Worm (Caenorhabditis elegans): Measurements from ENCODE around the gene F38A6.5.

DNA sequence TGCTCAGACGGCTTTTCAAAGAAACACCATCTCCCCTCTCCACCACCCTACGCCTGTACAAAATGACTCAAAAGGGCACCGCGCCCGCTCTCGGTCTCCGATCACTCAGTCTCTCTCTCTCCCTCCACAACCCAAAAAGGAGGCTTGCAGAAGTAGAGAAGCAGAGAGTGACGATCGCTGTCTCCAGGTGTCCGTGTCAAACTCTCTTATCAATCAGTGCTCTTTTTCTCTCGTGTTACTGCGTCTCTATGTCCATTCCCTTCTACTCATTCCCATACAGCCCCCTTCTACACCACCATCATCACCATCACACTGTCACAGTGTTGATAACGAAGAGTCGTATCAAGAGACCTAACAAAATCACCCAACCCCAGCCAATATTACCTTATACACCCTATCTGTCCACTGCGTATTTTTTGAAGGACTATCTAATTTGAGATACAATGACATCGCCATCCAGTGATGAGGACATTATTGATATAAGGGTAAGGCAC is 20.9 kb downstream of the F38A6.5 start, which contains the start of gene pha-4:
- TF ChIP-seq him-1 (tag; optimal IDR thresholded peaks at IDR 0.05) (no peak), dao-5 (tag; optimal IDR thresholded peaks at IDR 0.05) (no peak), W03F9.2 (tag; optimal IDR thresholded peaks at IDR 0.05) (no peak)

Measured in whole organism, L4/young adult.